Worm (Caenorhabditis elegans) whole organism, L1 larva: ENCODE results near the gene C39B10.7.

Experiments
- ama-1 ChIP-seq: fragments of 150-350 bp; optimal IDR thresholded peaks from 2 replicates; lab custom pipeline; 2014
- ceh-8 ChIP-seq: fragments of 200-800 bp; sonication (Bioruptor generic); optimal IDR thresholded peaks from 2 replicates; lab custom pipeline; 2018; ENCODE audit warnings: mild to moderate bottlenecking, missing genetic modification characterization, moderate library complexity, missing compliant biosample characterization
- ceh-88 ChIP-seq: fragments of 200-800 bp; sonication (Bioruptor generic); IDR thresholded peaks from 2 replicates; pipeline ENCODE4 v1.3.6; 2022; ENCODE audit warnings: missing genetic modification characterization, missing compliant biosample characterization
- ces-1 ChIP-seq: fragments of 150-350 bp; optimal IDR thresholded peaks from 2 replicates; lab custom pipeline; 2014; ENCODE audit warnings: missing biosample characterization, missing genetic modification reagents, missing genetic modification characterization
- elt-3 ChIP-seq, 6 experiments: fragments of 150-350 bp in 1 of 6; sonication (generic microtip); optimal IDR thresholded peaks; 2 replicates each; lab custom pipeline; 2017 to 2018; ENCODE audit warnings: missing biosample characterization in 6 of 6, missing genetic modification characterization in 6 of 6, inconsistent platforms in 1 of 6
- lin-13 ChIP-seq: fragments of 150-350 bp; optimal IDR thresholded peaks from 2 replicates; lab custom pipeline; 2014; ENCODE audit warnings: missing biosample characterization, missing genetic modification reagents, missing genetic modification characterization
- nhr-237 ChIP-seq: fragments of 150-350 bp; optimal IDR thresholded peaks from 2 replicates; lab custom pipeline; 2014; ENCODE audit warnings: missing biosample characterization, missing genetic modification characterization
- nhr-28 ChIP-seq: fragments of 150-350 bp; optimal IDR thresholded peaks from 2 replicates; lab custom pipeline; 2014; ENCODE audit warnings: missing biosample characterization, missing genetic modification characterization
- pag-3 ChIP-seq: sonication (generic microtip); optimal IDR thresholded peaks from 2 replicates; lab custom pipeline; 2017; ENCODE audit warnings: missing genetic modification characterization, mild to moderate bottlenecking, missing compliant biosample characterization, antibody characterized with exemption, borderline replicate concordance; ENCODE audit not compliant: insufficient read depth
- skn-1 ChIP-seq: fragments of 150-350 bp; optimal IDR thresholded peaks from 2 replicates; lab custom pipeline; 2014; ENCODE audit warnings: missing biosample characterization, missing genetic modification characterization
- unc-62 ChIP-seq: fragments of 150-350 bp; optimal IDR thresholded peaks from 2 replicates; lab custom pipeline; 2014; ENCODE audit warnings: missing biosample characterization, missing genetic modification reagents, missing genetic modification characterization
- ztf-4 ChIP-seq: fragments of 150-350 bp; optimal IDR thresholded peaks from 2 replicates; lab custom pipeline; 2014; ENCODE audit warnings: missing biosample characterization, missing genetic modification characterization

DNA sequence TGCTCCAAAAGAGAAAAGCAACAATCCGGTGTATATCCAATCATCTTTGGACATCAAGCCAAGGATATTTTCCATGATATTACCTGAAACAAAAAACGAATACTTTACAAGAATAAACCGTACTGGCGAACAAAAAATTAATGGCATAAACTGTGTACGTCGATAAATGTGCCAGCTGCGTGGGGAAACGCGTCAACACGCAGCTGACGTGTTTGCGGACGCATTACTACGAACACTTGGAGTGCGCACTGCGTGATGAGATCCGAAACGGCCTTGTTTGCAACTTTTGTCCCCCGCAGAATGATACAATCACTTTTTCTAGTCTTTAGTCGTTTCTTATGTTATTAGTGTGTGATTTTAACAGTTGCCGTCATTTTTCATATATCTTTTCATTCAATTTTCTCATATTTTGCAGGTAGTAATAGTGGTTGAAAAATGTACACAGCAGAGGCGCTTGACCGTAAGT is 47.8 kb downstream of the C39B10.7 start, which contains the start of the genes mboa-7 and git-1:
- TF ChIP-seq nhr-237 (tag; lab: Kevin White, UChicago): no peak
- no peak for TF ChIP-seq ama-1
- peak; percentile 11; the same call in 1 of the 2 replicates for TF ChIP-seq ceh-88 (GFP tag; lab: Robert Waterston, UW)
- TF ChIP-seq unc-62: no peak
- TF ChIP-seq elt-3 (tag; optimal IDR thresholded peaks at IDR 0.05; lab: Kevin White, UChicago): peak in 3 of 6 experiments; percentile 30 to 74 (median 57)
- no peak for TF ChIP-seq lin-13 (GFP tag; lab: Kevin White, UChicago)
- no peak for TF ChIP-seq ceh-8 (GFP tag; lab: Kevin White, UChicago)
- TF ChIP-seq ztf-4 (tag; lab: Kevin White, UChicago): no peak
- no peak for TF ChIP-seq pag-3 (tag; lab: Kevin White, UChicago)
- TF ChIP-seq nhr-28 (tag; lab: Kevin White, UChicago): no peak
- peak; percentile 37 for TF ChIP-seq skn-1 (tag; lab: Kevin White, UChicago)
- no peak for TF ChIP-seq ces-1 (GFP tag; lab: Kevin White, UChicago)
